Worm (Caenorhabditis elegans) whole organism, L4/young adult: Measurements from ENCODE around the gene glb-16.

Experiments used
- W03F9.2 ChIP-seq: fragments of 150-350 bp; optimal IDR thresholded peaks from 2 replicates; lab custom pipeline; 2014; ENCODE audit warnings: missing biosample characterization, missing genetic modification characterization
- dao-5 ChIP-seq: sonication (generic microtip); optimal IDR thresholded peaks from 2 replicates; lab custom pipeline; 2016; ENCODE audit warnings: missing genotype, missing genetic modification characterization, moderate library complexity, missing compliant biosample characterization
- him-1 ChIP-seq: sonication (generic microtip); optimal IDR thresholded peaks from 2 replicates; lab custom pipeline; 2016; ENCODE audit warnings: missing genotype, missing genetic modification reagents, missing genetic modification characterization, missing compliant biosample characterization

Gene glb-16

ce11 chrX:7534454-7534853 is 5.5 kb downstream of the glb-16 start:
- no peak for TF ChIP-seq dao-5 (tag; lab: Kevin White, UChicago)
- TF ChIP-seq him-1 (tag; lab: Kevin White, UChicago) = no peak
- TF ChIP-seq W03F9.2 (tag; lab: Kevin White, UChicago) = no peak

ce11 chrX:7532632-7533031 is 7.3 kb downstream of the glb-16 start, which contains the start of gene ceh-14:
ceh-14 (minus strand) TSS chrX:7532732.
- no peak for TF ChIP-seq dao-5 (tag; lab: Kevin White, UChicago)

- no peak for TF ChIP-seq W03F9.2 (tag; lab: Kevin White, UChicago)
- no peak for TF ChIP-seq him-1 (tag; lab: Kevin White, UChicago)
Measured at ce11 chrX:7525271-7525670, 14.7 kb downstream of the glb-16 start, which contains the start of gene F46C8.3. F46C8.3 (plus strand) TSS chrX:7525571.

ce11 chrX:7523799-7524198 is 16.1 kb downstream of the glb-16 start:
- TF ChIP-seq dao-5 (tag; lab: Kevin White, UChicago) = no peak
- no peak for TF ChIP-seq him-1 (tag; lab: Kevin White, UChicago)
- no peak for TF ChIP-seq W03F9.2 (tag; lab: Kevin White, UChicago)

- TF ChIP-seq W03F9.2 (tag; lab: Kevin White, UChicago) (no peak), him-1 (tag; lab: Kevin White, UChicago) (no peak), dao-5 (tag; lab: Kevin White, UChicago) (no peak)
Measured at ce11 chrX:7522595-7522994, 17.3 kb downstream of the glb-16 start.

- TF ChIP-seq him-1 (tag; lab: Kevin White, UChicago) = no peak
- TF ChIP-seq dao-5 (tag; lab: Kevin White, UChicago) = no peak
- no peak for TF ChIP-seq W03F9.2 (tag; lab: Kevin White, UChicago)
Measured at ce11 chrX:7519569-7519968, 20.4 kb downstream of the glb-16 start, which contains the start of gene chts-1. chts-1 (minus strand) TSS chrX:7519669.

- TF ChIP-seq W03F9.2 (tag; lab: Kevin White, UChicago) = no peak
- TF ChIP-seq dao-5 (tag; lab: Kevin White, UChicago) = no peak
Measured at ce11 chrX:7512714-7513113, 27.2 kb downstream of the glb-16 start.

ce11 chrX:7507141-7507540 is 32.8 kb downstream of the glb-16 start:
- no peak for TF ChIP-seq dao-5 (tag; lab: Kevin White, UChicago)
- no peak for TF ChIP-seq him-1 (tag; lab: Kevin White, UChicago)
- TF ChIP-seq W03F9.2 (tag; lab: Kevin White, UChicago) = no peak

ce11 chrX:7506533-7506932 is 33.4 kb downstream of the glb-16 start, which contains the start of gene lgc-11:
lgc-11 (minus strand) TSS chrX:7506633.
- no peak for TF ChIP-seq dao-5 (tag; lab: Kevin White, UChicago)
- no peak for TF ChIP-seq him-1 (tag; lab: Kevin White, UChicago)
- TF ChIP-seq W03F9.2 (tag; lab: Kevin White, UChicago) = no peak

- no peak for TF ChIP-seq dao-5 (tag; lab: Kevin White, UChicago)
- no peak for TF ChIP-seq W03F9.2 (tag; lab: Kevin White, UChicago)
- TF ChIP-seq him-1 (tag; lab: Kevin White, UChicago) = no peak
Measured at ce11 chrX:7502807-7503206, 37.1 kb downstream of the glb-16 start, which contains the start of gene F48E3.6. F48E3.6 (minus strand) TSS chrX:7502907.

- TF ChIP-seq him-1 (tag; lab: Kevin White, UChicago) (peak; percentile 90), W03F9.2 (tag; lab: Kevin White, UChicago) (no peak)
Measured at ce11 chrX:7500970-7501369, 39.0 kb downstream of the glb-16 start, which contains the start of gene uggt-1. uggt-1 (minus strand) TSS chrX:7500982.

- no peak for TF ChIP-seq W03F9.2 (tag; lab: Kevin White, UChicago)
- no peak for TF ChIP-seq dao-5 (tag; lab: Kevin White, UChicago)
- no peak for TF ChIP-seq him-1 (tag; lab: Kevin White, UChicago)
Measured at ce11 chrX:7495491-7495890, 44.4 kb downstream of the glb-16 start, which contains the start of gene try-14. try-14 (minus strand) TSS chrX:7495591.

- TF ChIP-seq dao-5 (tag; lab: Kevin White, UChicago) = no peak
- TF ChIP-seq W03F9.2 (tag; lab: Kevin White, UChicago) = no peak
- no peak for TF ChIP-seq him-1 (tag; lab: Kevin White, UChicago)
Measured at ce11 chrX:7493020-7493419, 46.9 kb downstream of the glb-16 start, which contains the start of gene F48E3.2. F48E3.2 (minus strand) TSS chrX:7493120.

- no peak for TF ChIP-seq dao-5 (tag; lab: Kevin White, UChicago)
- no peak for TF ChIP-seq W03F9.2 (tag; lab: Kevin White, UChicago)
Measured at ce11 chrX:7491521-7491920, 48.4 kb downstream of the glb-16 start.
